Fruit fly (Drosophila melanogaster) whole organism, adult: Measurements from ENCODE around the gene CG13972.

Experiments used
- CG11617 ChIP-seq: fragments of 200-800 bp; sonication (Bioruptor generic); optimal IDR thresholded peaks from 2 replicates; lab custom pipeline; 2017; ENCODE audit warnings: mild to moderate bottlenecking, missing biosample characterization, missing genetic modification reagents, missing genetic modification characterization
- CG12768 ChIP-seq: fragments of 200-800 bp; sonication (Bioruptor generic); optimal IDR thresholded peaks from 2 replicates; lab custom pipeline; 2017; ENCODE audit warnings: missing biosample characterization, missing genetic modification characterization, mild to moderate bottlenecking, moderate library complexity, missing genetic modification reagents
- CG14711 ChIP-seq: fragments of 200-800 bp; sonication (Bioruptor generic); optimal IDR thresholded peaks from 2 replicates; lab custom pipeline; 2018; ENCODE audit warnings: missing biosample characterization, mild to moderate bottlenecking, missing genetic modification characterization, moderate library complexity
- CG1620 ChIP-seq: fragments of 200-800 bp; sonication (Bioruptor generic); optimal IDR thresholded peaks from 2 replicates; lab custom pipeline; 2016; ENCODE audit warnings: missing biosample characterization, missing genetic modification characterization
- CG33017 ChIP-seq: fragments of 200-800 bp; sonication (Bioruptor generic); optimal IDR thresholded peaks from 2 replicates; lab custom pipeline; 2018; ENCODE audit warnings: missing biosample characterization, mild to moderate bottlenecking, missing genetic modification characterization, moderate library complexity
- CG5204 ChIP-seq: fragments of 200-800 bp; sonication (Bioruptor generic); optimal IDR thresholded peaks from 2 replicates; lab custom pipeline; 2016; ENCODE audit warnings: missing biosample characterization, missing genetic modification characterization
- CG7045 ChIP-seq: fragments of 200-800 bp; sonication (Bioruptor generic); optimal IDR thresholded peaks from 2 replicates; lab custom pipeline; 2017; ENCODE audit warnings: missing biosample characterization, mild to moderate bottlenecking, missing genetic modification characterization
- CG7101 ChIP-seq: fragments of 200-800 bp; sonication (Bioruptor generic); optimal IDR thresholded peaks from 2 replicates; lab custom pipeline; 2018; ENCODE audit warnings: missing biosample characterization, mild to moderate bottlenecking, missing genetic modification characterization, moderate library complexity
- Clk ChIP-seq: fragments of 200-800 bp; sonication (Bioruptor generic); optimal IDR thresholded peaks from 2 replicates; lab custom pipeline; 2017; ENCODE audit warnings: missing biosample characterization, missing genetic modification characterization
- Crg-1 ChIP-seq: fragments of 200-800 bp; sonication (Bioruptor generic); optimal IDR thresholded peaks from 2 replicates; lab custom pipeline; 2016; ENCODE audit warnings: missing biosample characterization, missing genetic modification characterization
- Hr96 ChIP-seq: fragments of 200-800 bp; sonication (Bioruptor generic); optimal IDR thresholded peaks from 2 replicates; lab custom pipeline; 2016; ENCODE audit warnings: missing biosample characterization, missing genetic modification characterization
- Mnt ChIP-seq: fragments of 200-800 bp; sonication (Bioruptor generic); optimal IDR thresholded peaks from 2 replicates; lab custom pipeline; 2016; ENCODE audit warnings: missing biosample characterization, mild to moderate bottlenecking, missing genetic modification characterization
- bab1 ChIP-seq: fragments of 200-800 bp; sonication (Bioruptor generic); optimal IDR thresholded peaks from 3 replicates; lab custom pipeline; 2019; ENCODE audit warnings: missing biosample characterization, mild to moderate bottlenecking, missing genetic modification characterization, moderate library complexity
- cic ChIP-seq: fragments of 200-800 bp; sonication (Bioruptor generic); optimal IDR thresholded peaks from 2 replicates; lab custom pipeline; 2017; ENCODE audit warnings: missing biosample characterization, mild to moderate bottlenecking, missing genetic modification characterization, moderate library complexity
- cnc ChIP-seq, 2 experiments: fragments of >200 bp; optimal IDR thresholded peaks; 2 replicates each; lab custom pipeline; 2017
- kay ChIP-seq: fragments of 200-800 bp; sonication (Bioruptor generic); peaks from one replicate; lab custom pipeline; 2016; ENCODE audit warnings: missing biosample characterization, missing genetic modification characterization, borderline replicate concordance
- ovo ChIP-seq: fragments of 200-800 bp; sonication (Bioruptor generic); optimal IDR thresholded peaks from 2 replicates; lab custom pipeline; 2016; ENCODE audit warnings: missing biosample characterization, missing genetic modification characterization
- pad ChIP-seq: fragments of 200-800 bp; sonication (Bioruptor generic); optimal IDR thresholded peaks from 3 replicates; lab custom pipeline; 2017; ENCODE audit warnings: missing biosample characterization, missing genetic modification characterization, mild to moderate bottlenecking, moderate library complexity, missing genetic modification reagents
- tj ChIP-seq: fragments of 200-800 bp; sonication (Bioruptor generic); optimal IDR thresholded peaks from 3 replicates; lab custom pipeline; 2017; ENCODE audit warnings: missing biosample characterization, mild to moderate bottlenecking, missing genetic modification characterization, moderate library complexity
- toe ChIP-seq: fragments of 200-800 bp; sonication (Bioruptor generic); optimal IDR thresholded peaks from 2 replicates; lab custom pipeline; 2016; ENCODE audit warnings: missing biosample characterization, missing genetic modification characterization

Gene CG13972

dm6 chr3R:27517157-27517556 is at the start of gene CG13972:
CG13972 (minus strand) TSS chr3R:27517257.
- TF ChIP-seq toe (GFP tag; lab: Kevin White, UChicago) (no peak), cic (GFP tag; lab: Kevin White, UChicago) (no peak), kay (GFP tag; lab: Kevin White, UChicago) (no peak), CG11617 (GFP tag; lab: Kevin White, UChicago) (no peak), Clk (GFP tag; lab: Kevin White, UChicago) (no peak), CG5204 (no peak), tj (no peak), CG33017 (tag; lab: Kevin White, UChicago) (no peak), Hr96 (GFP tag; lab: Kevin White, UChicago) (no peak), cnc (optimal IDR thresholded peaks at IDR 0.05; lab: Kevin White, UChicago) (no peak), Crg-1 (GFP tag; lab: Kevin White, UChicago) (no peak), CG7045 (GFP tag; lab: Kevin White, UChicago) (no peak)

DNA sequence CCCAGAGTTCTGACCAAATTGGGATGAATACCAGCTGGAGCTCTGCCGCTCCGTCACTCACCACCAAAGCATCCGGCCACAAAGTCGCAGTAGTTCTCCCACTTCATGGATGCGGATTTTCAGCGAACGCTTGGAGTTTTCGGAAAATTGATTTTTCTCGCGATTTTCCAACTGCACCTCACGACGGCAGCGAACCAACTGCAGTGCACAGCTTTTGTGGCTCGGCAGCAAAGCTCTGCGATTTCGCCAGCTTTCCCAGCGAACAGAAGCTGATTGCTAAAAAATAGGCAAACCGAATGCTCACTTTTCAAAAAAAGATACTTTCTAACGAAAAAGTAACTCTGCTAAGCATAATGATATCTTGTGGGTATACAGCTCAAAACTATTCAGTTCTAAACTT is 44.1 kb upstream of the CG13972 start, which contains the start of gene CG5646:
Gene CG5646 (minus strand): TSS at position 206 of the 400 bp plus-strand sequence.
- TF ChIP-seq toe (GFP tag; lab: Kevin White, UChicago), result no peak
- peak; percentile 6 for TF ChIP-seq CG7045 (GFP tag; lab: Kevin White, UChicago)
- TF ChIP-seq CG11617 (GFP tag; lab: Kevin White, UChicago), result peak; percentile 55
- no peak for TF ChIP-seq CG14711 (tag; lab: Kevin White, UChicago)
- peak; percentile 86 for TF ChIP-seq bab1 (GFP tag; lab: Kevin White, UChicago)
- TF ChIP-seq CG5204, result no peak
- peak; percentile 35 for TF ChIP-seq pad
- TF ChIP-seq CG1620 (GFP tag; lab: Kevin White, UChicago), result peak; percentile 5
- TF ChIP-seq cnc (optimal IDR thresholded peaks at IDR 0.05; lab: Kevin White, UChicago), result no peak
- peak; percentile 80 for TF ChIP-seq cic (GFP tag; lab: Kevin White, UChicago)
- TF ChIP-seq Clk (GFP tag; lab: Kevin White, UChicago), result peak; percentile 88
- peak; percentile 97 for TF ChIP-seq kay (GFP tag; lab: Kevin White, UChicago)
- TF ChIP-seq CG12768, result peak; percentile 54
- TF ChIP-seq Crg-1 (GFP tag; lab: Kevin White, UChicago), result no peak
- TF ChIP-seq CG33017 (tag; lab: Kevin White, UChicago), result peak; percentile 58
- peak; percentile 27 for TF ChIP-seq tj
- peak; percentile 48 for TF ChIP-seq Mnt (GFP tag; lab: Kevin White, UChicago)
- TF ChIP-seq Hr96 (GFP tag; lab: Kevin White, UChicago), result no peak
- TF ChIP-seq CG7101 (tag; lab: Kevin White, UChicago), result peak; percentile 32
- TF ChIP-seq ovo (GFP tag; lab: Kevin White, UChicago), result peak; percentile 23

DNA sequence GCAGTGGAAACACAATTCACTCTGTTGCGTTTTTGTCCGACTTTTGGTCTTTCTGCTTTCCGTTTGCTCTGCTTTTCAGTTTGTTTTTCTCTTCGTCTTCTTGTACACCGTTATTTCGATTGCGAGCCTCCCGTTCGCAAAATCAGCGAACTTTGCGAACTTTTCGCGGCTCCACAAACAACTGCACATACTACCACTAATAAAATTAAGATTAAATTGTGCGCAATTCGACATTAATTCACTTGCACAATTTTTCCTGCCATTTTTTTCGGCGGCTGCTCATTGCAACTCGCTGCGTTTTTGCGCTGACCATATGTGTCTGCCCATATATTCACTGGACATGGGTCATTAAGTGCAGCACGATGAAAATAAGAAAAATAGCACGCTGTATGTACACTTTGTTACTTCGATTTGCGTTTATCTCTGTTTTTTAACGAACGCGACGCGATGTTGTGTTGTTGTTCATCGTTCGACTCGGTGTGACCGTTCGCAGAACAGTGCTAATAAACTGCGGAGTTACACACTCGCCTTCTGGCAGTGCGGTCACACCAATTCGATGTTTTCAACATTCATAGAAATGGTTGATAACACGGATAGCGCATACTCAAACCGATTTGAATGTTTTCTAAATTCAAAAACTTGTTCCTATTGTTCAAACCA is 41.7 kb upstream of the CG13972 start, which contains the start of gene Klp98A:
Gene Klp98A (minus strand): TSS at position 486 of the 660 bp plus-strand sequence.
- TF ChIP-seq Hr96 (GFP tag; lab: Kevin White, UChicago) (no peak), Mnt (GFP tag; lab: Kevin White, UChicago) (peak; percentile 39), cnc (optimal IDR thresholded peaks at IDR 0.05; lab: Kevin White, UChicago) (no peak), pad (no peak), bab1 (GFP tag; lab: Kevin White, UChicago) (peak; percentile 28), CG11617 (GFP tag; lab: Kevin White, UChicago) (no peak), Crg-1 (GFP tag; lab: Kevin White, UChicago) (no peak), tj (peak; percentile 72), Clk (GFP tag; lab: Kevin White, UChicago) (no peak), ovo (GFP tag; lab: Kevin White, UChicago) (no peak), CG12768 (no peak), CG7101 (tag; lab: Kevin White, UChicago) (no peak), cic (GFP tag; lab: Kevin White, UChicago) (peak; percentile 31), CG1620 (GFP tag; lab: Kevin White, UChicago) (peak; percentile 0), toe (GFP tag; lab: Kevin White, UChicago) (no peak), kay (GFP tag; lab: Kevin White, UChicago) (no peak)

- TF ChIP-seq CG12768, result no peak
- no peak for TF ChIP-seq CG7101 (tag; lab: Kevin White, UChicago)
- TF ChIP-seq CG33017 (tag; lab: Kevin White, UChicago), result no peak
- TF ChIP-seq CG5204, result no peak
- TF ChIP-seq Hr96 (GFP tag; lab: Kevin White, UChicago), result no peak
- no peak for TF ChIP-seq CG11617 (GFP tag; lab: Kevin White, UChicago)
- TF ChIP-seq CG1620 (GFP tag; lab: Kevin White, UChicago), result no peak
- no peak for TF ChIP-seq Mnt (GFP tag; lab: Kevin White, UChicago)
- no peak for TF ChIP-seq cic (GFP tag; lab: Kevin White, UChicago)
- TF ChIP-seq bab1 (GFP tag; lab: Kevin White, UChicago), result no peak
Measured at dm6 chr3R:27557970-27558659, 41.1 kb upstream of the CG13972 start.

DNA sequence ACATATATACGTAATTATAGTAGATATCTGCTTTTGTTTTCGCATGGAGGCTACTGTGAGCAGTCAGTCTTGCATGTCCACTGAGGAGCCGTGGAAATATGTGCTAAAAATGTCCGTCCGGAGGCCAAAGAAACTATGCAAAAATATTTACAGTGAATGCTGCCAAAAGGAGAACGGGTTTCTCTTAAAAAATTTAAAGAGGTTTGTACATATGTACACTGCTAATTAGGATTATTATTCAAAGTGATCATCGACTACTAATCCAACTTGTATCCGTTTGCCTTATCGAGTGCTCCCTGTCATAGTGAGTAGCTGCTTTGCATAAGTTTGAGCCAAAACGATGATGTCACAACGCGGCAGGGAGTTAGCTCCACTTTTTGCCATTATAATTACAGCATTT is 39.9 kb upstream of the CG13972 start:
- TF ChIP-seq pad (no peak), CG1620 (GFP tag; lab: Kevin White, UChicago) (no peak), CG14711 (tag; lab: Kevin White, UChicago) (peak; percentile 14), CG7101 (tag; lab: Kevin White, UChicago) (no peak), cnc (optimal IDR thresholded peaks at IDR 0.05; lab: Kevin White, UChicago) (no peak), bab1 (GFP tag; lab: Kevin White, UChicago) (peak; percentile 9)
